Fruit fly (Drosophila melanogaster) whole organism, embryonic: Measurements from ENCODE around the gene CG31627.

Experiments
- Asciz ChIP-seq: fragments of 200-800 bp; sonication (Bioruptor generic); optimal IDR thresholded peaks from 2 replicates; lab custom pipeline; 2017; ENCODE audit warnings: missing biosample characterization, mild to moderate bottlenecking, missing genetic modification characterization, missing genetic modification reagents
- CG10209 ChIP-seq: fragments of 200-800 bp; sonication (Bioruptor generic); optimal IDR thresholded peaks from 3 replicates; lab custom pipeline; 2017; ENCODE audit warnings: missing biosample characterization, mild to moderate bottlenecking, missing genetic modification characterization, missing genetic modification reagents
- CG10565 ChIP-seq: fragments of 200-800 bp; sonication (Bioruptor generic); optimal IDR thresholded peaks from 3 replicates; lab custom pipeline; 2016; ENCODE audit warnings: missing biosample characterization, mild to moderate bottlenecking, missing genetic modification characterization
- CG12769 ChIP-seq: fragments of 200-800 bp; sonication (Bioruptor generic); optimal IDR thresholded peaks from 2 replicates; lab custom pipeline; 2019; ENCODE audit warnings: missing biosample characterization, mild to moderate bottlenecking, missing genetic modification characterization, moderate library complexity
- CG13424 ChIP-seq: fragments of 200-800 bp; sonication (Bioruptor generic); optimal IDR thresholded peaks from 2 replicates; lab custom pipeline; 2019; ENCODE audit warnings: missing biosample characterization, mild to moderate bottlenecking, missing genetic modification characterization, moderate library complexity
- CG15269 ChIP-seq: fragments of 200-800 bp; sonication (Bioruptor generic); optimal IDR thresholded peaks from 2 replicates; lab custom pipeline; 2018; ENCODE audit warnings: missing biosample characterization, mild to moderate bottlenecking, missing genetic modification characterization, moderate library complexity
- CG15696 ChIP-seq: fragments of 200-800 bp; sonication (Bioruptor generic); optimal IDR thresholded peaks from 2 replicates; lab custom pipeline; 2019; ENCODE audit warnings: missing biosample characterization, mild to moderate bottlenecking, missing genetic modification characterization, moderate library complexity
- CG1603 ChIP-seq: fragments of 200-800 bp; sonication (Bioruptor generic); optimal IDR thresholded peaks from 2 replicates; lab custom pipeline; 2019; ENCODE audit warnings: missing biosample characterization, mild to moderate bottlenecking, missing genetic modification characterization, moderate library complexity
- CG16815 ChIP-seq: fragments of 200-800 bp; sonication (Bioruptor generic); optimal IDR thresholded peaks from 3 replicates; lab custom pipeline; 2017; ENCODE audit warnings: missing biosample characterization, mild to moderate bottlenecking, missing genetic modification characterization
- CG18262 ChIP-seq: fragments of 200-800 bp; optimal IDR thresholded peaks from 3 replicates; lab custom pipeline; 2019; ENCODE audit warnings: missing biosample characterization, mild to moderate bottlenecking, missing genetic modification characterization, moderate library complexity
- CG2120 ChIP-seq: fragments of 200-800 bp; sonication (Bioruptor generic); optimal IDR thresholded peaks from 3 replicates; lab custom pipeline; 2016; ENCODE audit warnings: missing biosample characterization, missing genetic modification characterization
- CG2712 ChIP-seq: fragments of 200-800 bp; optimal IDR thresholded peaks from 3 replicates; lab custom pipeline; 2019; ENCODE audit warnings: missing biosample characterization, mild to moderate bottlenecking, missing genetic modification characterization, moderate library complexity
- CG3281 ChIP-seq: fragments of 200-800 bp; sonication (Bioruptor generic); optimal IDR thresholded peaks from 3 replicates; lab custom pipeline; 2017; ENCODE audit warnings: missing biosample characterization, mild to moderate bottlenecking, missing genetic modification characterization
- CG4424 ChIP-seq: fragments of 200-800 bp; sonication (Bioruptor generic); optimal IDR thresholded peaks from 3 replicates; lab custom pipeline; 2016; ENCODE audit warnings: missing biosample characterization, missing genetic modification characterization
- CG6272 ChIP-seq: fragments of 200-800 bp; sonication (Bioruptor generic); IDR thresholded peaks from 2 replicates; pipeline ENCODE4 v1.3.6; 2022; ENCODE audit warnings: missing biosample characterization, missing genetic modification characterization
- CG8924 ChIP-seq: fragments of 200-800 bp; optimal IDR thresholded peaks from 3 replicates; lab custom pipeline; 2019; ENCODE audit warnings: missing biosample characterization, mild to moderate bottlenecking, missing genetic modification characterization, moderate library complexity
- CG9609 ChIP-seq: fragments of 200-800 bp; sonication (Bioruptor generic); optimal IDR thresholded peaks from 3 replicates; lab custom pipeline; 2016; ENCODE audit warnings: missing biosample characterization, missing genetic modification characterization
- CG9727 ChIP-seq: fragments of 200-800 bp; sonication (Bioruptor generic); optimal IDR thresholded peaks from 3 replicates; lab custom pipeline; 2017; ENCODE audit warnings: missing biosample characterization, mild to moderate bottlenecking, missing genetic modification characterization
- CoRest ChIP-seq: fragments of 200-800 bp; sonication (Bioruptor generic); optimal IDR thresholded peaks from 3 replicates; lab custom pipeline; 2018; ENCODE audit warnings: missing biosample characterization, mild to moderate bottlenecking, missing genetic modification characterization, moderate library complexity
- Drgx ChIP-seq: fragments of 200-800 bp; sonication (Bioruptor generic); IDR thresholded peaks from 2 replicates; pipeline ENCODE4 v1.3.6; 2022; ENCODE audit warnings: missing biosample characterization, missing genetic modification characterization
- E2f2 ChIP-seq: fragments of 200-800 bp; sonication (Bioruptor generic); IDR thresholded peaks from 2 replicates; pipeline ENCODE4 v1.3.6; 2022; ENCODE audit warnings: missing biosample characterization, missing genetic modification characterization
- Ets97D ChIP-seq: fragments of 200-800 bp; sonication (Bioruptor generic); optimal IDR thresholded peaks from 3 replicates; lab custom pipeline; 2016; ENCODE audit warnings: missing biosample characterization, missing genetic modification characterization
- Fer2 ChIP-seq: fragments of 200-800 bp; sonication (Bioruptor generic); optimal IDR thresholded peaks from 2 replicates; lab custom pipeline; 2018; ENCODE audit warnings: missing biosample characterization, mild to moderate bottlenecking, missing genetic modification characterization, moderate library complexity
- Fer3 ChIP-seq: fragments of 200-800 bp; sonication (Bioruptor generic); optimal IDR thresholded peaks from 2 replicates; lab custom pipeline; 2018; ENCODE audit warnings: missing biosample characterization, mild to moderate bottlenecking, missing genetic modification characterization, moderate library complexity
- HHEX ChIP-seq: fragments of 200-800 bp; sonication (Bioruptor generic); optimal IDR thresholded peaks from 3 replicates; lab custom pipeline; 2017; ENCODE audit warnings: missing biosample characterization, mild to moderate bottlenecking, missing genetic modification characterization, missing genetic modification reagents
- Med ChIP-seq: fragments of 200-800 bp; sonication (Bioruptor generic); peaks from one replicate; lab custom pipeline; 2016; ENCODE audit warnings: missing biosample characterization, missing genetic modification characterization, mild to moderate bottlenecking, inconsistent platforms, moderate library complexity
- Meics ChIP-seq: fragments of 200-800 bp; sonication (Bioruptor generic); optimal IDR thresholded peaks from 2 replicates; lab custom pipeline; 2017; ENCODE audit warnings: missing biosample characterization, mild to moderate bottlenecking, missing genetic modification characterization
- Rfx ChIP-seq: fragments of 200-800 bp; sonication (Bioruptor generic); IDR thresholded peaks from 2 replicates; pipeline ENCODE4 v1.3.6; 2022; ENCODE audit warnings: missing biosample characterization, missing genetic modification characterization
- Taf1 ChIP-seq: fragments of 200-800 bp; sonication (Bioruptor generic); IDR thresholded peaks from 2 replicates; pipeline ENCODE4 v1.3.6; 2022; ENCODE audit warnings: missing biosample characterization, missing genetic modification characterization
- Usf ChIP-seq: fragments of 200-800 bp; sonication (Bioruptor generic); optimal IDR thresholded peaks from 2 replicates; lab custom pipeline; 2017; ENCODE audit warnings: missing genotype, missing biosample characterization, missing genetic modification characterization
- bcd ChIP-seq: fragments of 200-800 bp; sonication (Bioruptor generic); optimal IDR thresholded peaks from 2 replicates; lab custom pipeline; 2017; ENCODE audit warnings: missing biosample characterization, mild to moderate bottlenecking, missing genetic modification characterization
- cwo ChIP-seq: fragments of 200-800 bp; sonication (Bioruptor generic); optimal IDR thresholded peaks from 3 replicates; lab custom pipeline; 2017; ENCODE audit warnings: missing biosample characterization, missing genetic modification characterization, mild to moderate bottlenecking, moderate library complexity, missing genetic modification reagents
- dmrt99B ChIP-seq: fragments of 200-800 bp; sonication (Bioruptor generic); optimal IDR thresholded peaks from 2 replicates; lab custom pipeline; 2018; ENCODE audit warnings: missing biosample characterization, mild to moderate bottlenecking, missing genetic modification characterization, moderate library complexity
- dpn ChIP-seq, 2 experiments: fragments of 200-800 bp; sonication (Bioruptor generic); optimal IDR thresholded peaks; 3 replicates each; lab custom pipeline; 2016; ENCODE audit warnings: missing biosample characterization in 2 of 2, missing genetic modification characterization in 2 of 2
- eve ChIP-seq, 2 experiments: fragments of >200 bp; optimal IDR thresholded peaks; 2 replicates each; lab custom pipeline; 2017; ENCODE audit warnings: missing biosample characterization in 2 of 2, missing genetic modification characterization in 2 of 2
- gcm ChIP-seq: fragments of 200-800 bp; sonication (Bioruptor generic); optimal IDR thresholded peaks from 2 replicates; lab custom pipeline; 2019; ENCODE audit warnings: missing biosample characterization, mild to moderate bottlenecking, missing genetic modification characterization, moderate library complexity
- grau ChIP-seq: fragments of 200-800 bp; optimal IDR thresholded peaks from 3 replicates; lab custom pipeline; 2019; ENCODE audit warnings: missing biosample characterization, mild to moderate bottlenecking, missing genetic modification characterization, moderate library complexity
- jing ChIP-seq: fragments of 200-800 bp; sonication (Bioruptor generic); optimal IDR thresholded peaks from 2 replicates; lab custom pipeline; 2018; ENCODE audit warnings: missing biosample characterization, mild to moderate bottlenecking, missing genetic modification characterization
- lov ChIP-seq, 2 experiments: fragments of 200-800 bp in 1 of 2; fragments of >200 bp in 1 of 2; sonication (Bioruptor generic) in 1 of 2; IDR thresholded peaks in 1 of 2; optimal IDR thresholded peaks in 1 of 2; 2 replicates in 1 of 2; 3 replicates in 1 of 2; pipeline versions ENCODE4 v1.3.6 to Lab custom; 2017 to 2022; ENCODE audit warnings: missing biosample characterization in 1 of 2, missing genetic modification characterization in 1 of 2
- p53 ChIP-seq: fragments of 200-800 bp; sonication (Bioruptor generic); optimal IDR thresholded peaks from 2 replicates; lab custom pipeline; 2016; ENCODE audit warnings: missing biosample characterization, missing genetic modification characterization
- row ChIP-seq: fragments of 200-800 bp; sonication (Bioruptor generic); IDR thresholded peaks from 3 replicates; pipeline ENCODE4 v1.3.6; 2022; ENCODE audit warnings: missing biosample characterization, missing genetic modification characterization
- sens ChIP-seq: fragments of 200-800 bp; sonication (Bioruptor generic); peaks from one replicate; lab custom pipeline; 2016; ENCODE audit warnings: missing biosample characterization, missing genetic modification characterization
- slbo ChIP-seq: fragments of 200-800 bp; sonication (Bioruptor generic); IDR thresholded peaks from 2 replicates; pipeline ENCODE4 v1.3.6; 2022; ENCODE audit warnings: missing biosample characterization, missing genetic modification characterization
- stwl ChIP-seq: fragments of 200-800 bp; sonication (Bioruptor generic); optimal IDR thresholded peaks from 3 replicates; lab custom pipeline; 2018; ENCODE audit warnings: missing biosample characterization, mild to moderate bottlenecking, missing genetic modification characterization, moderate library complexity
- tgo ChIP-seq: fragments of 200-800 bp; sonication (Bioruptor generic); IDR thresholded peaks from 3 replicates; pipeline ENCODE4 v1.3.6; 2022; ENCODE audit warnings: missing biosample characterization, missing genetic modification characterization
- toy ChIP-seq: fragments of 200-800 bp; sonication (Bioruptor generic); IDR thresholded peaks from 2 replicates; pipeline ENCODE4 v1.3.6; 2022; ENCODE audit warnings: missing biosample characterization, missing genetic modification characterization
- zen ChIP-seq: fragments of 200-800 bp; sonication (Bioruptor generic); optimal IDR thresholded peaks from 3 replicates; lab custom pipeline; 2018; ENCODE audit warnings: missing biosample characterization, mild to moderate bottlenecking, missing genetic modification characterization, moderate library complexity
- zf30C ChIP-seq: fragments of 200-800 bp; sonication (Bioruptor generic); optimal IDR thresholded peaks from 3 replicates; lab custom pipeline; 2018; ENCODE audit warnings: missing biosample characterization, mild to moderate bottlenecking, missing genetic modification characterization

The CG31627 gene

DNA sequence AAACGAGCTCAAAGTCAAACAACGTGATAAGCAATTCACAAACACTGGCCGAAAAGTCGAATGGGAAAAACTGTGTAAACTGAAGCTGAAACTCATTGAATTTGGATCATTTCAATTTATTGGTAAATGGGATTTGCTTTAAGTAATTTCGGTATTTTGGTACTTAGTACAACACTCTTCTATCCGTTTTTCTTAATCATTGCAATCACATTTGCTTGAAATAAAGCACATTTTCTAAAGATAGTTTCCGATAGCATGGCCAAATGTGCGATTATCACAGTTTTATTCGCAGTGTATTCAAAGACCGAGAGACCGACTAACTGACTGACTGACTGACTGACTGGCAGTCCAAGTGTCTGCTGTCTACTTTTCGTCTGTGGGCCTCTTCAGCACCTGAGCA is 23.5 kb downstream of the CG31627 start (continued):
- TF ChIP-seq CG10209 (GFP tag; lab: Kevin White, UChicago) (peak; percentile 46), CoRest (tag; lab: Kevin White, UChicago) (peak; percentile 27), sens (GFP tag; lab: Kevin White, UChicago) (peak; percentile 82), Med (GFP tag; lab: Kevin White, UChicago) (peak; percentile 77), CG13424 (peak; percentile 15), row (GFP tag; lab: Robert Waterston, UW) (peak; percentile 60), CG16815 (GFP tag; lab: Kevin White, UChicago) (no peak), Asciz (no peak), CG15269 (peak; percentile 8), CG12769 (tag; lab: Kevin White, UChicago) (peak; percentile 10), lov (optimal IDR thresholded peaks at IDR 0.05; lab: Kevin White, UChicago) (no peak), lov (GFP tag; IDR thresholded peaks at IDR 0.05; lab: Robert Waterston, UW) (no peak), Fer3 (tag; lab: Kevin White, UChicago) (peak; percentile 20), eve (GFP tag; optimal IDR thresholded peaks at IDR 0.05; lab: Kevin White, UChicago) (peak in 1 of 2 experiments; percentile 52), Meics (GFP tag; lab: Kevin White, UChicago) (peak; percentile 44), CG9727 (GFP tag; lab: Kevin White, UChicago) (peak; percentile 42), CG2120 (GFP tag; lab: Kevin White, UChicago) (peak; percentile 23), CG2712 (tag; lab: Kevin White, UChicago) (peak; percentile 33), jing (no peak), CG8924 (tag; lab: Kevin White, UChicago) (peak; percentile 6), Drgx (GFP tag; lab: Robert Waterston, UW) (0 out of 2 replicates have a peak, but pooled peaks have one; percentile 32), Usf (GFP tag; lab: Kevin White, UChicago) (peak; percentile 10), dmrt99B (peak; percentile 28), CG15696 (tag; lab: Kevin White, UChicago) (no peak), p53 (GFP tag; lab: Kevin White, UChicago) (no peak), CG18262 (tag; lab: Kevin White, UChicago) (peak; percentile 26), zf30C (GFP tag; lab: Kevin White, UChicago) (peak; percentile 30), cwo (peak; percentile 12), CG1603 (tag; lab: Kevin White, UChicago) (peak; percentile 13), toy (no peak), CG6272 (no peak), slbo (GFP tag; lab: Robert Waterston, UW) (peak; percentile 29; the same call in 1 of the 2 replicates), Rfx (GFP tag; lab: Robert Waterston, UW) (0 out of 2 replicates have a peak, but pooled peaks have one; percentile 14), zen (tag; lab: Kevin White, UChicago) (peak; percentile 33), Taf1 (0 out of 2 replicates have a peak, but pooled peaks have one; percentile 8), gcm (GFP tag; lab: Kevin White, UChicago) (no peak), CG4424 (GFP tag; lab: Kevin White, UChicago) (peak; percentile 1), CG10565 (GFP tag; lab: Kevin White, UChicago) (no peak), Fer2 (tag; lab: Kevin White, UChicago) (no peak), CG9609 (GFP tag; lab: Kevin White, UChicago) (peak; percentile 4), E2f2 (0 out of 2 replicates have a peak, but pooled peaks have one; percentile 9), HHEX (GFP tag; lab: Kevin White, UChicago) (peak; percentile 17), stwl (tag; lab: Kevin White, UChicago) (no peak), tgo (GFP tag; lab: Robert Waterston, UW) (peak; percentile 32; the same call in 1 of the 3 replicates), Ets97D (GFP tag; lab: Kevin White, UChicago) (no peak), dpn (GFP tag; optimal IDR thresholded peaks at IDR 0.05; lab: Kevin White, UChicago) (peak in 1 of 2 experiments; percentile 2), grau (peak; percentile 35), CG3281 (GFP tag; lab: Kevin White, UChicago) (peak; percentile 14), bcd (GFP tag; lab: Kevin White, UChicago) (peak; percentile 36)
